Worm (Caenorhabditis elegans): Measurements from ENCODE around the gene lido-5.

Gene lido-5

DNA sequence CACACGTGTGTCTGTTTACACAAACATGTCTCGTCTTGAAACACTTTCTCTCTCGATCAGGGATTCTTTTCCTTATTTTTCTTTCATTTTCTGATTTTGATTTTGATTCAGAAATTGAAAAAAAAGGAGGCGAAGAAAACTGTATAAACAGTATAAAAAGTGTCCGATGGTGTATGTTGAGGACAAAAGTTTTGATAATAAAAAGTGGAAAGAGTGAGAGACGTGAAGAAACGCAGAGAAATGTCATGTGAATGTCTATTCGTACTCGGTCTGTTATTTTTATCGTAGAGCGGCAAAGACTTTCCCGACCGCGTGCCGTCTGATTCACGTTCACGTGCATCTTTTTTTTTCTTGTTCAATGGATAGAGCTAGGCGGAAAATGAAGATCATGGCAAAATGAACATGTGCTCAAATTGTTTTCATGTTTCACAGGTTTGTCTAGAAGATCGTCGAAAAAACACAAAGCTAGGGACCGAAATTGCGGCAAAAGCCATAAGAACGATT is 46.7 kb downstream of the lido-5 start:
- no peak for TF ChIP-seq B0310.2 (tag; optimal IDR thresholded peaks at IDR 0.05)

DNA sequence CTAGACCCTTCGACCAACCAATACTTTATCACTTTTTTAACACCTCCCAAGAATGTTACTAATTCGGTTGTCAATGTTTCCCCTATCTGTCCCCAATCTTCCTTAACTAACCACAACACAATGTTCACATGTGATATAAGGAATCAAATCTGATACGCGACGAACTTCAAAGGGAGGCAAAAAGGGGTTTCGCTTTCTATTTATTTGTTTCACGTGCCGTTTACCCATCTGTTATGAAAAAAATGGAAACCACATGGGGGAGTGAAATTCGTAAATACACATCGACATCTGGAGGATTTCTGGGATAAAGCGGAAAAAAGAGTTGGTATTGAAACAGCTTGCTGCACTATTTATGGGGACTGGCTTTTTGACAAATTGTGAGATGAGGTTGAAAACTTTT is 48.3 kb downstream of the lido-5 start:
- TF ChIP-seq hmbx-1 (tag; optimal IDR thresholded peaks at IDR 0.05), result no peak

DNA sequence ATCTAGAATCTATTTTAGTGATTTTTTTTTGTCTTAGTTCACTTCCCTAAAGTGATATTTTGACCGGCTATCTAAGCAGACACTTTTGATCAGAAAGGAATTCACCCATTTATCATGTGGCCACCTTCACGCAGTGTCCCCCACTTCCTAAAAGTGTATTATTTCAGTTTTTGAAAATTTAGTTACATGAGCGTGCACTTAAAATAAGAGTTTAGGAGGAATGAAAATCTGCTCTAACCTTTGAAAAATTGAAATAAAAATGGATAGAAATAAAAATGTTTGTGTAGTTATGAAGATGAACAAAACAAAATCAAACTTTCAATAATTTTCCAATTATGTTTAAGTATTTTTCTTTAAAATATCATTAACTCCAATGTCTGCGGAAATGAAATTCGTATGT is 50.7 kb downstream of the lido-5 start:
- TF ChIP-seq sea-1 (GFP tag; conservative IDR thresholded peaks at IDR 0.05), result no peak
- TF ChIP-seq aly-1 (tag; optimal IDR thresholded peaks at IDR 0.05), result no peak

Measured in whole organism, early embryonic.